Worm (Caenorhabditis elegans) whole organism, L3 larva: ENCODE results near the gene nhr-190.

Source experiments
- ama-1 ChIP-seq: fragments of 150-350 bp; optimal IDR thresholded peaks from 2 replicates; lab custom pipeline; 2018
- zag-1 ChIP-seq: fragments of 150-350 bp; optimal IDR thresholded peaks from 2 replicates; lab custom pipeline; 2014; ENCODE audit warnings: missing biosample characterization, missing genetic modification characterization
- ztf-11 ChIP-seq: fragments of 150-350 bp; optimal IDR thresholded peaks from 2 replicates; lab custom pipeline; 2014; ENCODE audit warnings: missing biosample characterization, missing genetic modification characterization

DNA sequence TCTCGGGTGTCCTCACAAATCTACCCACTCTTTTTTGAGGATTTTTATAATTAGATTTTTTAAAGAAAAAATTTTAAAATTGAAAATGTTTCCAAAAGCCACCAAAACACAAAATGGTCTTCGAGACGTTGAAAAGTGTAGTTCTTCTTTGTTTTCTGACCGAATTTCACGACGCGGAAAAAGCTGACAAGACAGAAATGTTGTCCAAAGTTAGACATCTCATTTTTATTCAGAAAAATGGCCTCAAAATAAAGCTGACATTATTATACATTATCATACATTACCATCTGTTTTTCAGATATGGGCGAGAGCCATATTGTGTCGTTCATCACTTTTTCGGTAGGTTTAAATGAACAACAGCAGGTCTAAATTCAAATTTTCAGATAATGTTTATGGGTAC, 36.9 kb upstream of the nhr-190 start, which contains the start of gene srx-22:
- TF ChIP-seq ama-1 (no peak), zag-1 (tag; lab: Kevin White, UChicago) (no peak), ztf-11 (no peak)
